Worm (Caenorhabditis elegans): ENCODE results near the gene sfxn-5.

sfxn-5 gene

ce11 chrII:8086803-8087202 is 18.0 kb downstream of the sfxn-5 start, which contains the start of gene K02C4.3 (continued):
- TF ChIP-seq daf-8 (GFP tag; IDR thresholded peaks at IDR 0.05) (no peak), nhr-76 (tag; optimal IDR thresholded peaks at IDR 0.05) (no peak), lin-29 (GFP tag; IDR thresholded peaks at IDR 0.05) (no peak), mdl-1 (tag; optimal IDR thresholded peaks at IDR 0.05) (no peak), tag-97 (GFP tag; IDR thresholded peaks at IDR 0.05) (no peak), T26A8.4 (GFP tag; IDR thresholded peaks at IDR 0.05) (no peak), dve-1 (tag; optimal IDR thresholded peaks at IDR 0.05; ENCODE audit: insufficient read depth) (peak; percentile 72)

ce11 chrII:8078041-8078440 is 26.8 kb downstream of the sfxn-5 start, which contains the start of gene K02C4.5:
Gene K02C4.5, plus strand, starts transcription at chrII:8078435.
- TF ChIP-seq dve-1 (tag; optimal IDR thresholded peaks at IDR 0.05; ENCODE audit: insufficient read depth) = peak; percentile 60
- TF ChIP-seq daf-16 (GFP tag; optimal IDR thresholded peaks at IDR 0.05) = no peak
- peak; percentile 80 for TF ChIP-seq daf-16 (tag; optimal IDR thresholded peaks at IDR 0.05)
- TF ChIP-seq lin-1 (GFP tag; IDR thresholded peaks at IDR 0.05) = 0 out of 2 replicates have a peak, but pooled peaks have one; percentile 34
- TF ChIP-seq spr-3 (GFP tag; optimal IDR thresholded peaks at IDR 0.05) = no peak
- peak; percentile 70 for TF ChIP-seq tra-1 (GFP tag; IDR thresholded peaks at IDR 0.05)
- TF ChIP-seq gei-8 (GFP tag; optimal IDR thresholded peaks at IDR 0.05) = no peak
- peak; percentile 65 for TF ChIP-seq nhr-28 (tag; optimal IDR thresholded peaks at IDR 0.05)
- peak; percentile 61 for TF ChIP-seq hlh-30 (tag; optimal IDR thresholded peaks at IDR 0.05; ENCODE audit: insufficient read depth)
- peak; percentile 98 for TF ChIP-seq pqm-1 (tag; optimal IDR thresholded peaks at IDR 0.05)
- no peak for TF ChIP-seq lin-38 (GFP tag; IDR thresholded peaks at IDR 0.05)
- peak; percentile 79 for TF ChIP-seq hlh-11 (tag; optimal IDR thresholded peaks at IDR 0.05)
- peak; percentile 59 for TF ChIP-seq dmd-6 (GFP tag; IDR thresholded peaks at IDR 0.05)
- TF ChIP-seq ztf-7 (tag; optimal IDR thresholded peaks at IDR 0.05) = peak; percentile 7
- peak; percentile 35 for TF ChIP-seq aha-1 (tag)
- peak in 1 of 2 experiments; percentile 26 for TF ChIP-seq lsy-2 (tag; optimal IDR thresholded peaks at IDR 0.05)
- no peak for TF ChIP-seq madf-9 (GFP tag; conservative IDR thresholded peaks at IDR 0.05)
- TF ChIP-seq F26F4.8 (GFP tag; conservative IDR thresholded peaks at IDR 0.05) = no peak
- 0 out of 2 replicates have a peak, but pooled peaks have one; percentile 49 for TF ChIP-seq php-3 (GFP tag; IDR thresholded peaks at IDR 0.05)
- peak; percentile 25 for TF ChIP-seq mep-1 (tag; optimal IDR thresholded peaks at IDR 0.05)
- peak; percentile 61 for TF ChIP-seq nhr-6 (tag; optimal IDR thresholded peaks at IDR 0.05)

ce11 chrII:8075324-8075810 is 29.5 kb downstream of the sfxn-5 start, which contains the start of gene K02C4.2:
Gene K02C4.2, plus strand, starts transcription at chrII:8075760.
- TF ChIP-seq hlh-30 (tag; optimal IDR thresholded peaks at IDR 0.05; ENCODE audit: insufficient read depth) = peak; percentile 88
- peak; percentile 93 for TF ChIP-seq dmd-8 (GFP tag; IDR thresholded peaks at IDR 0.05)
- 0 out of 2 replicates have a peak, but pooled peaks have one; percentile 66 for TF ChIP-seq F44E2.7 (GFP tag; IDR thresholded peaks at IDR 0.05)
- TF ChIP-seq hlh-11 (tag; optimal IDR thresholded peaks at IDR 0.05) = peak; percentile 94
- peak; percentile 90 for TF ChIP-seq tra-1 (GFP tag; IDR thresholded peaks at IDR 0.05)
- no peak for TF ChIP-seq lin-39 (tag; optimal IDR thresholded peaks at IDR 0.05)
- TF ChIP-seq madf-9 (GFP tag; conservative IDR thresholded peaks at IDR 0.05) = peak; percentile 68; the same call in 1 of the 2 replicates
- 0 out of 2 replicates have a peak, but pooled peaks have one; percentile 53 for TF ChIP-seq nhr-41 (GFP tag; IDR thresholded peaks at IDR 0.05)
- TF ChIP-seq F10B5.3 (tag; optimal IDR thresholded peaks at IDR 0.05) = peak; percentile 18
- peak; percentile 62; the same call in 1 of the 2 replicates for TF ChIP-seq zfp-3 (GFP tag; conservative IDR thresholded peaks at IDR 0.05)
- peak; percentile 40 for TF ChIP-seq unc-130 (GFP tag; optimal IDR thresholded peaks at IDR 0.05)
- TF ChIP-seq daf-19 (GFP tag; conservative IDR thresholded peaks at IDR 0.05) = peak; percentile 68; the same call in 1 of the 2 replicates
- peak; percentile 83 for TF ChIP-seq lin-38 (GFP tag; IDR thresholded peaks at IDR 0.05)
- TF ChIP-seq nhr-42 (GFP tag; IDR thresholded peaks at IDR 0.05) = peak; percentile 85
- TF ChIP-seq zip-2 (tag; optimal IDR thresholded peaks at IDR 0.05) = no peak
- peak; percentile 42; the same call in 1 of the 2 replicates for TF ChIP-seq lin-1 (GFP tag; IDR thresholded peaks at IDR 0.05)
- TF ChIP-seq F26F4.8 (GFP tag; conservative IDR thresholded peaks at IDR 0.05) = peak; percentile 85
- peak; percentile 31 for TF ChIP-seq jun-1 (tag; optimal IDR thresholded peaks at IDR 0.05)
- peak in 1 of 2 experiments; percentile 81; a peak in 1 of 4 replicates for TF ChIP-seq madf-5 (GFP tag; IDR thresholded peaks at IDR 0.05)
- TF ChIP-seq pqm-1 (tag; optimal IDR thresholded peaks at IDR 0.05) = peak; percentile 28
- TF ChIP-seq saeg-2 (GFP tag; IDR thresholded peaks at IDR 0.05) = 0 out of 2 replicates have a peak, but pooled peaks have one; percentile 13
- peak; percentile 73 for TF ChIP-seq spr-1 (tag; optimal IDR thresholded peaks at IDR 0.05)
- TF ChIP-seq ctbp-1 (GFP tag; IDR thresholded peaks at IDR 0.05) = peak; percentile 47; the same call in 1 of the 2 replicates
- TF ChIP-seq fkh-10 (GFP tag; optimal IDR thresholded peaks at IDR 0.05) = no peak
- no peak for TF ChIP-seq ZK546.5 (tag; optimal IDR thresholded peaks at IDR 0.05)
- TF ChIP-seq dpl-1 (GFP tag; optimal IDR thresholded peaks at IDR 0.05) = peak; percentile 47
- peak; percentile 78 for TF ChIP-seq php-3 (GFP tag; IDR thresholded peaks at IDR 0.05)
- TF ChIP-seq daf-16 (GFP tag; optimal IDR thresholded peaks at IDR 0.05) = peak; percentile 70 to 89
- TF ChIP-seq daf-16 (tag; optimal IDR thresholded peaks at IDR 0.05) = peak; percentile 86
- peak; percentile 63; the same call in 1 of the 2 replicates for TF ChIP-seq ZK337.2 (GFP tag; IDR thresholded peaks at IDR 0.05)
